Fruit fly (Drosophila melanogaster): ENCODE results near the gene Dd.

Dd gene

DNA sequence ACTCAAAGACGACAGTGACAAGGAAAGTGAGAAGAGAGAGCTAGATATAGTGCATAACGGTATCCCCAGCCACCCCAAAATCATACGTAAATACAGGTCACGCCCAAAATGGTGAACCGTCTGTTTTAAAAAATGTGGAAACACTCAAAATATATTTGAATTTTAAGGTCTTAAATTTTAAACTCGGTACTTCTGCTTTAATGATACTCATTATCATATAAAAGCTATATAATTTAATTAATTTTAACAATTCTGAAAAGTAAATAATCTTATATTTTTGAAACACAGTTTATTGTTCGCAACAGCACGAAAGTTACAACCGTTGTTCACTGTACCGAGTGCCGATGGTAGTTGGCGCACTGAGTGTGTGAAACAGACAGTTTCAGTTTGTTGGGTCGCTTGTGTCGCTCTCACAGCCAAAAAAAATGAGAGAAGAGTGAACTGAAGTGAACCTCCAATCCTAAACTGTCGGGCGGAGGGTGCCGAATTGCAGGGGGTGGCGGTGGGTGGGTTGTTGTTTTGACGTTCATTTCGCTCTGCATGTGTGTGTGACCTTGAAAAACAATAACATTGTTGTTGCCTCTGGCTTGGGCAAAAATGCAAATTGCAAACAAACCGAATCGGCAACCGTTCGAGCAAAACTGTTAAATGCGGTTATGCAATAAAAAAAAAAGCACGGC, 42.6 kb upstream of the Dd start (continued):
- TF ChIP-seq TFAM (GFP tag; optimal IDR thresholded peaks at IDR 0.05) (peak; percentile 33), Chrac-16 (GFP tag; optimal IDR thresholded peaks at IDR 0.05) (peak; percentile 87), CG2875 (GFP tag; optimal IDR thresholded peaks at IDR 0.05) (peak; percentile 81), cad (GFP tag; optimal IDR thresholded peaks at IDR 0.05) (no peak), nom (GFP tag; optimal IDR thresholded peaks at IDR 0.05) (peak; percentile 55), Hsf (GFP tag; optimal IDR thresholded peaks at IDR 0.05) (peak; percentile 50), CG8359 (GFP tag; optimal IDR thresholded peaks at IDR 0.05; ENCODE audit: borderline replicate concordance) (peak; percentile 63), CG34224 (GFP tag; IDR thresholded peaks at IDR 0.05; ENCODE audit: partially characterized antibody) (no peak), gsb-n (tag; optimal IDR thresholded peaks at IDR 0.05) (peak; percentile 89), CG9609 (GFP tag; optimal IDR thresholded peaks at IDR 0.05) (peak; percentile 17), CG42726 (GFP tag; IDR thresholded peaks at IDR 0.05; ENCODE audit: partially characterized antibody) (0 out of 2 replicates have a peak, but pooled peaks have one; percentile 12), Atf3 (GFP tag; optimal IDR thresholded peaks at IDR 0.05) (peak; percentile 3), lilli (GFP tag; optimal IDR thresholded peaks at IDR 0.05) (peak; percentile 83), CG2712 (tag; optimal IDR thresholded peaks at IDR 0.05) (peak; percentile 93), CG31388 (GFP tag; optimal IDR thresholded peaks at IDR 0.05) (peak; percentile 72), Pdp1 (GFP tag; optimal IDR thresholded peaks at IDR 0.05) (peak; percentile 54 to 64), CG4617 (GFP tag; optimal IDR thresholded peaks at IDR 0.05; ENCODE audit: borderline replicate concordance) (peak; percentile 21), CG11398 (GFP tag; optimal IDR thresholded peaks at IDR 0.05) (no peak), D19B (GFP tag; optimal IDR thresholded peaks at IDR 0.05) (peak; percentile 84), sc (optimal IDR thresholded peaks at IDR 0.05) (no peak), sc (GFP tag; optimal IDR thresholded peaks at IDR 0.05) (peak; percentile 84), Sry-β (GFP tag; optimal IDR thresholded peaks at IDR 0.05) (peak; percentile 46), Atf6 (GFP tag; IDR thresholded peaks at IDR 0.05) (peak; percentile 89), HmgZ (tag; optimal IDR thresholded peaks at IDR 0.05) (peak; percentile 88), nmo (GFP tag; optimal IDR thresholded peaks at IDR 0.05) (peak; percentile 95), luna (GFP tag; optimal IDR thresholded peaks at IDR 0.05) (no peak), Dp (GFP tag; optimal IDR thresholded peaks at IDR 0.05) (peak; percentile 10), CG1792 (GFP tag; optimal IDR thresholded peaks at IDR 0.05) (no peak), pzg (GFP tag; optimal IDR thresholded peaks at IDR 0.05) (no peak), CG4707 (GFP tag; optimal IDR thresholded peaks at IDR 0.05) (peak; percentile 72), CG7745 (tag; optimal IDR thresholded peaks at IDR 0.05) (no peak), caup (GFP tag; optimal IDR thresholded peaks at IDR 0.05; ENCODE audit: severe bottlenecking) (peak; percentile 90), CG12219 (GFP tag; optimal IDR thresholded peaks at IDR 0.05) (peak; percentile 83), az2 (GFP tag; optimal IDR thresholded peaks at IDR 0.05) (peak; percentile 87), amos (GFP tag; IDR thresholded peaks at IDR 0.05; ENCODE audit: partially characterized antibody) (no peak), pita (GFP tag; optimal IDR thresholded peaks at IDR 0.05) (no peak), otp (GFP tag; IDR thresholded peaks at IDR 0.05) (peak; percentile 57; the same call in 2 of the 3 replicates), Neu2 (GFP tag; optimal IDR thresholded peaks at IDR 0.05; ENCODE audit: borderline replicate concordance) (no peak), D19A (tag; optimal IDR thresholded peaks at IDR 0.05) (peak; percentile 88), CG34376 (GFP tag; optimal IDR thresholded peaks at IDR 0.05) (peak; percentile 94), CG7357 (GFP tag; IDR thresholded peaks at IDR 0.05) (peak; percentile 82; the same call in 2 of the 3 replicates), Awh (GFP tag; IDR thresholded peaks at IDR 0.05) (peak; percentile 83), Lpt (GFP tag; optimal IDR thresholded peaks at IDR 0.05) (no peak), h (optimal IDR thresholded peaks at IDR 0.05) (no peak), sqz (GFP tag; optimal IDR thresholded peaks at IDR 0.05) (peak; percentile 92), NFAT (GFP tag; IDR thresholded peaks at IDR 0.05) (peak; percentile 68), H15 (GFP tag; IDR thresholded peaks at IDR 0.05) (peak; percentile 76; the same call in 2 of the 3 replicates), CG8478 (optimal IDR thresholded peaks at IDR 0.05) (no peak), CG17361 (GFP tag; IDR thresholded peaks at IDR 0.05) (peak; percentile 94), CG1647 (GFP tag; optimal IDR thresholded peaks at IDR 0.05) (peak; percentile 61)

Measured in whole organism, embryonic.